Worm (Caenorhabditis elegans) whole organism, late embryonic: Measurements from ENCODE around the gene nhr-6.

Experiments
- K02D7.2 ChIP-seq: sonication (generic microtip); optimal IDR thresholded peaks from 2 replicates; lab custom pipeline; 2017; ENCODE audit warnings: mild to moderate bottlenecking, missing genetic modification characterization, missing compliant biosample characterization
- ama-1 ChIP-seq: fragments of 150-350 bp; optimal IDR thresholded peaks from 2 replicates; lab custom pipeline; 2014
- pat-9 ChIP-seq: fragments of 200-800 bp; sonication (Bioruptor generic); optimal IDR thresholded peaks from 2 replicates; lab custom pipeline; 2018; ENCODE audit warnings: mild to moderate bottlenecking, missing genetic modification characterization, moderate library complexity, missing compliant biosample characterization
- pha-2 ChIP-seq: sonication (generic microtip); optimal IDR thresholded peaks from 2 replicates; lab custom pipeline; 2017; ENCODE audit warnings: mild to moderate bottlenecking, missing genetic modification characterization, missing compliant biosample characterization

DNA sequence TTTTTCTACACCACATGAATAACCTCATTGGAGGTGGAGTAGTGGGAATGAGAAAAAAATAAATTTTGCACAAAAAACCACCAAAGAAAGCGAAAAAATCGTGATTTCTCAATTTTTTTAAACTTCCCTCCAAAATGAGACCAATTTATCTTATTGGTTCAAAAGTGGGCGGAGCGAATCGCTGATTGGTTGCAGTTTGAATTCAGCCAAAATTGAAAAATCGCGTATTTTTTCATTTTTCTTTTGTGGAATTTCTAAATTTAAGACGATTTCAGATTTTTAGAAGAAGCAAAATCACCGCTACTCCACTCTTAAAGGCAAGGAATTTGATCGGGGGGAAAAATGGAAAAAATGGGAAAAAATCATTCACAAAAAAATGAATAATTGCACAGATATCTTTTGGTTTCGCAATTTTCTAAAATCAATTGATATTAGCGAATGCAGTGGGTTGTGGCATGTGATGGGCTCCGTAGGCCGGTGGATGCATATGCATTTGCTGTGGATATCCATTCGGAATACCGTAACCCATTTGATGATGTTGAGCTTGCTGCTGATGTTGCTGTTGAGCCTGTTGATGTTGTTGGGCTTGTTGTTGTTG lies 39.6 kb downstream of the nhr-6 start:
- no peak for TF ChIP-seq K02D7.2 (tag; lab: Kevin White, UChicago)
- TF ChIP-seq ama-1 (lab: Kevin White, UChicago): no peak
- TF ChIP-seq pat-9: no peak
- no peak for TF ChIP-seq pha-2 (tag; lab: Kevin White, UChicago)
